Fruit fly (Drosophila melanogaster): ENCODE data around the gene CG7730.

The CG7730 gene

DNA sequence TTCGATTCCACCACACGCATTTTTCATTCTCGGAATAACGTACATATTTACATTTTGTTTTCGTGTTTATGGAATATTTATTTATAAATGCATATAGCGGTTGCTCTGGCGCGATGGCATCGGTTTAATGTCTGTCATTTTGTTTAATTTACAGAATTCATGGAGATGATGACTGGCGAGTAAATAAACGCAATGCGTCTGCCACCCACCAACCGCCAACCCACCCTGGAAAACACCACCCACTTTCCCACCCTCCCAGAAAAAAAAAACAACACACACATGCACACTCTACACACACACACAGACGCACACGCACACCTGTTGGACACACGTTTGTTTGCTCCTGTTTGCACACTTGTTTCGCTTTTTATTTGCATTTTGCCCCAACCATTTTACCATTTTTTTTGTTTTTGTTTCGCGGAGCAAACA is 20.5 kb downstream of the CG7730 start (continued):
- no peak for TF ChIP-seq CG12104 (GFP tag; optimal IDR thresholded peaks at IDR 0.05)
- TF ChIP-seq dan (GFP tag; IDR thresholded peaks at IDR 0.05) = no peak
- TF ChIP-seq CG8944 (GFP tag; optimal IDR thresholded peaks at IDR 0.05) = no peak
- no peak for TF ChIP-seq Elba2 (GFP tag; optimal IDR thresholded peaks at IDR 0.05)
- TF ChIP-seq CG8478 (optimal IDR thresholded peaks at IDR 0.05) = no peak
- no peak for TF ChIP-seq zfh2 (GFP tag; optimal IDR thresholded peaks at IDR 0.05)
- no peak for TF ChIP-seq tx (GFP tag; optimal IDR thresholded peaks at IDR 0.05)
- peak; percentile 81 for TF ChIP-seq ATbp (GFP tag; optimal IDR thresholded peaks at IDR 0.05)
- no peak for TF ChIP-seq CG13287 (GFP tag; IDR thresholded peaks at IDR 0.05; ENCODE audit: partially characterized antibody)
- no peak for TF ChIP-seq Gug (GFP tag; IDR thresholded peaks at IDR 0.05)
- TF ChIP-seq CG11504 (tag; optimal IDR thresholded peaks at IDR 0.05) = no peak
- no peak for TF ChIP-seq esg (GFP tag; conservative IDR thresholded peaks at IDR 0.05)
- no peak for TF ChIP-seq CG1647 (GFP tag; optimal IDR thresholded peaks at IDR 0.05)
- peak; percentile 5 for TF ChIP-seq nmo (GFP tag; optimal IDR thresholded peaks at IDR 0.05)
- no peak for TF ChIP-seq Sry-β (GFP tag; optimal IDR thresholded peaks at IDR 0.05)
- TF ChIP-seq Six4 (GFP tag; optimal IDR thresholded peaks at IDR 0.05) = no peak
- TF ChIP-seq org-1 (GFP tag; optimal IDR thresholded peaks at IDR 0.05) = peak; percentile 13
- TF ChIP-seq Jarid2 (GFP tag; optimal IDR thresholded peaks at IDR 0.05) = no peak
- TF ChIP-seq Tbp (GFP tag; optimal IDR thresholded peaks at IDR 0.05) = no peak
- TF ChIP-seq trem (tag; optimal IDR thresholded peaks at IDR 0.05) = no peak
- TF ChIP-seq CG10274 (GFP tag; optimal IDR thresholded peaks at IDR 0.05) = peak; percentile 12
- TF ChIP-seq Pdp1 (GFP tag; optimal IDR thresholded peaks at IDR 0.05) = no peak
- TF ChIP-seq CG16813 (GFP tag; IDR thresholded peaks at IDR 0.05; ENCODE audit: partially characterized antibody) = no peak
- TF ChIP-seq CG10147 (GFP tag; optimal IDR thresholded peaks at IDR 0.05) = no peak
- TF ChIP-seq tap (tag; optimal IDR thresholded peaks at IDR 0.05) = no peak
- no peak for TF ChIP-seq Sry-δ (GFP tag; optimal IDR thresholded peaks at IDR 0.05)
- TF ChIP-seq wdn (GFP tag; IDR thresholded peaks at IDR 0.05) = no peak
- TF ChIP-seq Dbx (GFP tag; IDR thresholded peaks at IDR 0.05) = no peak
- no peak for TF ChIP-seq Mad (GFP tag; optimal IDR thresholded peaks at IDR 0.05)
- no peak; the same call in 2 of the 3 replicates for TF ChIP-seq CG34422 (GFP tag; IDR thresholded peaks at IDR 0.05)
- TF ChIP-seq trh (GFP tag; optimal IDR thresholded peaks at IDR 0.05) = no peak
- TF ChIP-seq ara (GFP tag; IDR thresholded peaks at IDR 0.05) = 0 out of 2 replicates have a peak, but pooled peaks have one; percentile 36
- no peak for TF ChIP-seq CG13296 (GFP tag; optimal IDR thresholded peaks at IDR 0.05)
- no peak for TF ChIP-seq gt (GFP tag; IDR thresholded peaks at IDR 0.05)
- TF ChIP-seq cas (GFP tag; IDR thresholded peaks at IDR 0.05) = no peak
- no peak for TF ChIP-seq cad (GFP tag; optimal IDR thresholded peaks at IDR 0.05)
- TF ChIP-seq eve (GFP tag; optimal IDR thresholded peaks at IDR 0.05) = no peak
- TF ChIP-seq Eip74EF (GFP tag; optimal IDR thresholded peaks at IDR 0.05) = peak in 1 of 2 experiments; percentile 48
- no peak for TF ChIP-seq CG3281 (GFP tag; optimal IDR thresholded peaks at IDR 0.05)
- peak; percentile 8 for TF ChIP-seq CG4820 (GFP tag; optimal IDR thresholded peaks at IDR 0.05)
- no peak for TF ChIP-seq NC2β (GFP tag; optimal IDR thresholded peaks at IDR 0.05)
- TF ChIP-seq klu (GFP tag; IDR thresholded peaks at IDR 0.05) = no peak
- TF ChIP-seq CG7556 (GFP tag; optimal IDR thresholded peaks at IDR 0.05) = peak; percentile 13
- TF ChIP-seq Xrp1 (GFP tag; IDR thresholded peaks at IDR 0.05) = peak; percentile 30; the same call in 1 of the 2 replicates
- TF ChIP-seq CG32772 (GFP tag; IDR thresholded peaks at IDR 0.05) = no peak
- no peak for TF ChIP-seq Aef1 (GFP tag; IDR thresholded peaks at IDR 0.05)
- TF ChIP-seq lmd (GFP tag; IDR thresholded peaks at IDR 0.05) = no peak
- TF ChIP-seq ase (GFP tag; IDR thresholded peaks at IDR 0.05) = no peak
- no peak for TF ChIP-seq CG32767 (GFP tag; IDR thresholded peaks at IDR 0.05)
- TF ChIP-seq CG18619 (GFP tag; optimal IDR thresholded peaks at IDR 0.05) = peak; percentile 5
- no peak for TF ChIP-seq sim (GFP tag; IDR thresholded peaks at IDR 0.05)
- no peak for TF ChIP-seq CG17802 (tag; optimal IDR thresholded peaks at IDR 0.05)
- TF ChIP-seq CG3995 (GFP tag; optimal IDR thresholded peaks at IDR 0.05) = no peak
